Worm (Caenorhabditis elegans): ENCODE measurements around the gene srw-44.

DNA sequence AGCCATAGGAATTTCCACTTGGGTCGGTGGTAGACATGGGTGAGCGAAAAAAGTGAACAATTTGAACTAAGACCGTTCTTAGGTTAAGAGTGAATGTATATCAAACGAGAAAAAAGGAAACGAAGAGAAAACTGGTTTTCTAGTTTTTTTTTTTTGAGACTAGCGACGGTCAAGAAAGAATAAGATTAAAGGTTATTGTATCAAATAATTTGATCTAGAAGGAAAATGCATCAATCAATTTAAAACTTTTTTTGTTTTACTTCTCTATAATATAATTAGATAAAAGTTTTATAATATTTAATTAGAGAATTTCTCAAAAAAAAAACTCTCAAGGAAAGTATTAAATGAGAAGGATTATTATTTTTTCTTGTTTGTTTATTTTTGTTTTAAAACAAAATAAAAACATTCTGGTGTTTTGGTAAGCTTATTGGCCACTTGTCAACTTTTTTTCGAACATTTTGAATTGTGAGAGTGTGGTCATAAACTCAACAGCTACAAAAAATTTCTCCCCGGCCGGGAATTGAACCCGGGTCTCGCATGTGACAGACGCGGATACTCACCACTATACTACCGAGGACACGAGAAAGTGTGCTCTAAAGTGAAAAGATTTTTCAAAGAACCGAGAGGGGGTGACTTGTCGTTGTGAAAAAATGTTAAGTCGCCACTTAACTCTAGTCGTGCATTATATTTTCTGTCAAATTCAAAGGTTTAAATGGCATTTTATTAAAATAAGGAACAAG is 34.7 kb upstream of the srw-44 start, which contains the start of gene W06G6.17:
- TF ChIP-seq fkh-3 (tag; optimal IDR thresholded peaks at IDR 0.05) (no peak), atf-7 (tag; optimal IDR thresholded peaks at IDR 0.05) (no peak), snpc-4 (GFP tag; optimal IDR thresholded peaks at IDR 0.05) (peak; percentile 15), snpc-4 (tag; optimal IDR thresholded peaks at IDR 0.05) (peak in 3 of 4 experiments; percentile 42 to 86 (median 79))
